Worm (Caenorhabditis elegans) whole organism, L4 larva: ENCODE results near the gene B0280.11.

ENCODE experiments used
- F26F4.8 ChIP-seq: fragments of 200-800 bp; sonication (Bioruptor generic); conservative IDR thresholded peaks from 2 replicates; pipeline ENCODE4 v1.3.6; 2022; ENCODE audit warnings: missing genetic modification characterization, missing compliant biosample characterization
- F49E8.2 ChIP-seq: sonication (generic microtip); optimal IDR thresholded peaks from 2 replicates; lab custom pipeline; 2016; ENCODE audit warnings: missing compliant biosample characterization, mild to moderate bottlenecking, missing genetic modification characterization, borderline replicate concordance
- T26A8.4 ChIP-seq: fragments of 200-800 bp; sonication (Bioruptor generic); IDR thresholded peaks from 2 replicates; pipeline ENCODE4 v1.3.6; 2022; ENCODE audit warnings: missing genetic modification characterization, missing compliant biosample characterization
- Y105C5A.15 ChIP-seq: fragments of 200-800 bp; sonication (Bioruptor generic); IDR thresholded peaks from 2 replicates; pipeline ENCODE4 v1.3.6; 2022; ENCODE audit warnings: missing genetic modification characterization, missing compliant biosample characterization
- aha-1 ChIP-seq: fragments of 150-350 bp; peaks from one replicate; lab custom pipeline; 2014; ENCODE audit warnings: missing biosample characterization, missing genetic modification characterization
- ama-1 ChIP-seq: fragments of 150-350 bp; optimal IDR thresholded peaks from 2 replicates; lab custom pipeline; 2014; ENCODE audit warnings: inconsistent platforms, mixed read lengths
- arid-1 ChIP-seq: fragments of 200-800 bp; sonication (Bioruptor generic); conservative IDR thresholded peaks from 2 replicates; pipeline ENCODE4 v1.3.6; 2022; ENCODE audit warnings: missing genetic modification reagents, missing genetic modification characterization, missing compliant biosample characterization
- ceh-20 ChIP-seq: fragments of 200-800 bp; sonication (Bioruptor generic); IDR thresholded peaks from 2 replicates; pipeline ENCODE4 v1.3.6; 2022; ENCODE audit warnings: missing genetic modification reagents, missing genetic modification characterization, missing compliant biosample characterization
- ceh-82 ChIP-seq: sonication (generic microtip); optimal IDR thresholded peaks from 2 replicates; lab custom pipeline; 2017; ENCODE audit warnings: missing biosample characterization, missing genetic modification characterization
- cey-2 ChIP-seq: sonication (generic microtip); optimal IDR thresholded peaks from 3 replicates; lab custom pipeline; 2017; ENCODE audit warnings: missing genetic modification characterization, mild to moderate bottlenecking, missing compliant biosample characterization, antibody characterized with exemption, borderline replicate concordance; ENCODE audit not compliant: insufficient read depth
- daf-16 ChIP-seq, 3 experiments: sonication (generic microtip); optimal IDR thresholded peaks; 2 replicates each; lab custom pipeline; 2016 to 2017; ENCODE audit warnings: missing genetic modification characterization in 3 of 3, missing genetic modification reagents in 3 of 3, mild to moderate bottlenecking in 2 of 3, missing compliant biosample characterization in 2 of 3, missing biosample characterization in 1 of 3, moderate library complexity in 1 of 3
- daf-19 ChIP-seq: fragments of 200-800 bp; sonication (Bioruptor generic); conservative IDR thresholded peaks from 2 replicates; pipeline ENCODE4 v1.3.6; 2022; ENCODE audit warnings: missing genetic modification characterization, missing compliant biosample characterization
- dmd-6 ChIP-seq: fragments of 200-800 bp; sonication (Bioruptor generic); IDR thresholded peaks from 2 replicates; pipeline ENCODE4 v1.3.6; 2022; ENCODE audit warnings: missing genetic modification reagents, missing genetic modification characterization, missing compliant biosample characterization
- dmd-8 ChIP-seq: fragments of 200-800 bp; sonication (Bioruptor generic); IDR thresholded peaks from 2 replicates; pipeline ENCODE4 v1.3.6; 2022; ENCODE audit warnings: missing genetic modification characterization, missing compliant biosample characterization
- dmd-9 ChIP-seq: fragments of 200-800 bp; sonication (Bioruptor generic); IDR thresholded peaks from 2 replicates; pipeline ENCODE4 v1.3.6; 2022; ENCODE audit warnings: missing genetic modification reagents, missing genetic modification characterization, missing compliant biosample characterization
- duxl-1 ChIP-seq: sonication (generic microtip); optimal IDR thresholded peaks from 2 replicates; lab custom pipeline; 2016; ENCODE audit warnings: mild to moderate bottlenecking, missing genetic modification characterization, moderate library complexity, missing compliant biosample characterization; ENCODE audit not compliant: poor library complexity
- dve-1 ChIP-seq: sonication (generic microtip); optimal IDR thresholded peaks from 2 replicates; lab custom pipeline; 2017; ENCODE audit warnings: antibody characterized with exemption, mild to moderate bottlenecking, missing genetic modification characterization, missing compliant biosample characterization; ENCODE audit not compliant: insufficient read depth
- gei-8 ChIP-seq: fragments of 200-800 bp; sonication (Bioruptor generic); optimal IDR thresholded peaks from 2 replicates; lab custom pipeline; 2018; ENCODE audit warnings: mild to moderate bottlenecking, missing genetic modification characterization, missing compliant biosample characterization
- hif-1 ChIP-seq, 2 experiments: sonication (generic microtip); optimal IDR thresholded peaks; 2 replicates each; lab custom pipeline; 2016 to 2017; ENCODE audit warnings: missing compliant biosample characterization in 2 of 2, missing genetic modification characterization in 2 of 2, missing genetic modification reagents in 2 of 2, missing genotype in 2 of 2, mild to moderate bottlenecking in 1 of 2
- hlh-11 ChIP-seq: fragments of 200-800 bp; sonication (Bioruptor generic); optimal IDR thresholded peaks from 2 replicates; lab custom pipeline; 2018; ENCODE audit warnings: mild to moderate bottlenecking, missing genetic modification characterization, missing compliant biosample characterization
- hlh-30 ChIP-seq: sonication (generic microtip); optimal IDR thresholded peaks from 2 replicates; lab custom pipeline; 2017; ENCODE audit warnings: antibody characterized with exemption, mild to moderate bottlenecking, missing genetic modification characterization, missing compliant biosample characterization; ENCODE audit not compliant: insufficient read depth
- lin-38 ChIP-seq: fragments of 200-800 bp; sonication (Bioruptor generic); IDR thresholded peaks from 2 replicates; pipeline ENCODE4 v1.3.6; 2022; ENCODE audit warnings: missing genetic modification reagents, missing genetic modification characterization, missing compliant biosample characterization
- lir-3 ChIP-seq: sonication (generic microtip); optimal IDR thresholded peaks from 2 replicates; lab custom pipeline; 2016; ENCODE audit warnings: mild to moderate bottlenecking, missing genetic modification characterization, missing compliant biosample characterization
- madf-5 ChIP-seq, 2 experiments: fragments of 200-800 bp; sonication (Bioruptor generic); IDR thresholded peaks; 2 replicates each; pipeline ENCODE4 v1.3.6; 2022; ENCODE audit warnings: missing compliant biosample characterization in 2 of 2, missing genetic modification characterization in 2 of 2
- mdl-1 ChIP-seq, 2 experiments: fragments of 150-350 bp in 1 of 2; sonication (generic microtip) in 1 of 2; optimal IDR thresholded peaks; 2 replicates each; lab custom pipeline; 2014 to 2017; ENCODE audit warnings: missing biosample characterization in 2 of 2, missing genetic modification characterization in 2 of 2
- mep-1 ChIP-seq: fragments of 150-350 bp; sonication (generic microtip); optimal IDR thresholded peaks from 3 replicates; lab custom pipeline; 2014; ENCODE audit warnings: missing biosample characterization, missing genetic modification characterization
- mes-2 ChIP-seq: sonication (generic microtip); optimal IDR thresholded peaks from 2 replicates; lab custom pipeline; 2016; ENCODE audit warnings: missing genotype, mild to moderate bottlenecking, missing genetic modification characterization, missing compliant biosample characterization; ENCODE audit not compliant: poor library complexity, severe bottlenecking
- mxl-2 ChIP-seq: fragments of 200-800 bp; sonication (Bioruptor generic); conservative IDR thresholded peaks from 2 replicates; pipeline ENCODE4 v1.3.6; 2022; ENCODE audit warnings: missing genetic modification reagents, missing genetic modification characterization, missing compliant biosample characterization
- mxl-3 ChIP-seq: fragments of 200-800 bp; sonication (Bioruptor generic); optimal IDR thresholded peaks from 2 replicates; lab custom pipeline; 2018; ENCODE audit warnings: mild to moderate bottlenecking, missing genetic modification characterization, missing compliant biosample characterization
- nhr-237 ChIP-seq: sonication (generic microtip); optimal IDR thresholded peaks from 2 replicates; lab custom pipeline; 2017; ENCODE audit warnings: missing biosample characterization, missing genetic modification characterization
- nhr-28 ChIP-seq: fragments of 150-350 bp; optimal IDR thresholded peaks from 2 replicates; lab custom pipeline; 2014; ENCODE audit warnings: missing biosample characterization, missing genetic modification characterization
- nhr-42 ChIP-seq: fragments of 200-800 bp; sonication (Bioruptor generic); IDR thresholded peaks from 2 replicates; pipeline ENCODE4 v1.3.6; 2022; ENCODE audit warnings: missing genetic modification characterization, missing compliant biosample characterization
- nhr-6 ChIP-seq: fragments of 150-350 bp; optimal IDR thresholded peaks from 2 replicates; lab custom pipeline; 2014; ENCODE audit warnings: missing biosample characterization, missing genetic modification characterization
- pha-4 ChIP-seq, 2 experiments: fragments of 150-350 bp in 1 of 2; fragments of 200-800 bp in 1 of 2; sonication (Bioruptor generic) in 1 of 2; IDR thresholded peaks in 1 of 2; optimal IDR thresholded peaks in 1 of 2; 2 replicates each; pipeline versions ENCODE4 v1.3.6 to Lab custom; 2014 to 2022; ENCODE audit warnings: missing genetic modification characterization in 2 of 2, missing genetic modification reagents in 2 of 2, missing biosample characterization in 1 of 2, missing compliant biosample characterization in 1 of 2
- rbr-2 ChIP-seq: sonication (generic microtip); optimal IDR thresholded peaks from 2 replicates; lab custom pipeline; 2016; ENCODE audit warnings: missing genotype, missing genetic modification characterization, missing compliant biosample characterization
- saeg-2 ChIP-seq: fragments of 200-800 bp; sonication (Bioruptor generic); IDR thresholded peaks from 2 replicates; pipeline ENCODE4 v1.3.6; 2022; ENCODE audit warnings: missing genetic modification reagents, missing genetic modification characterization, missing compliant biosample characterization
- set-16 ChIP-seq: fragments of 200-800 bp; sonication (Bioruptor generic); IDR thresholded peaks from 2 replicates; pipeline ENCODE4 v1.3.6; 2022; ENCODE audit warnings: missing genetic modification reagents, missing genetic modification characterization, missing compliant biosample characterization
- skn-1 ChIP-seq: fragments of 150-350 bp; optimal IDR thresholded peaks from 2 replicates; lab custom pipeline; 2014; ENCODE audit warnings: missing biosample characterization, missing genetic modification characterization
- snpc-1.2 ChIP-seq: fragments of 200-800 bp; sonication (Bioruptor generic); IDR thresholded peaks from 2 replicates; pipeline ENCODE4 v1.3.6; 2022; ENCODE audit warnings: missing genetic modification reagents, missing genetic modification characterization, missing compliant biosample characterization
- snpc-4 ChIP-seq: fragments of 150-350 bp; optimal IDR thresholded peaks from 2 replicates; lab custom pipeline; 2014; ENCODE audit warnings: missing biosample characterization, missing genetic modification characterization
- spr-3 ChIP-seq: fragments of 200-800 bp; sonication (Bioruptor generic); optimal IDR thresholded peaks from 2 replicates; lab custom pipeline; 2018; ENCODE audit warnings: mild to moderate bottlenecking, missing genetic modification characterization, missing compliant biosample characterization
- tag-97 ChIP-seq: fragments of 200-800 bp; sonication (Bioruptor generic); IDR thresholded peaks from 2 replicates; pipeline ENCODE4 v1.3.6; 2022; ENCODE audit warnings: missing genetic modification characterization, missing compliant biosample characterization
- unc-130 ChIP-seq: sonication (generic microtip); optimal IDR thresholded peaks from 2 replicates; lab custom pipeline; 2016; ENCODE audit warnings: missing genetic modification reagents, missing genetic modification characterization, missing compliant biosample characterization
- unc-39 ChIP-seq: sonication (generic microtip); optimal IDR thresholded peaks from 2 replicates; lab custom pipeline; 2017; ENCODE audit warnings: missing biosample characterization, missing genetic modification characterization
- unc-62 ChIP-seq, 3 experiments: fragments of 150-350 bp in 1 of 3; sonication (generic microtip); optimal IDR thresholded peaks in 2 of 3; peaks in 1 of 3; 1 replicate in 1 of 3; 2 replicates in 2 of 3; lab custom pipeline; 2014 to 2017; ENCODE audit warnings: missing biosample characterization in 3 of 3, missing genetic modification characterization in 3 of 3, missing genetic modification reagents in 3 of 3, missing genotype in 1 of 3
- zip-2 ChIP-seq: fragments of 150-350 bp; optimal IDR thresholded peaks from 2 replicates; lab custom pipeline; 2014; ENCODE audit warnings: missing biosample characterization, missing genetic modification characterization
- ztf-11 ChIP-seq: fragments of 150-350 bp; optimal IDR thresholded peaks from 2 replicates; lab custom pipeline; 2014; ENCODE audit warnings: missing biosample characterization, missing genetic modification characterization

B0280.11 gene

ce11 chrIII:7141285-7141715 is 3.2 kb upstream of the B0280.11 start (continued):
- TF ChIP-seq pha-4 (GFP tag; IDR thresholded peaks at IDR 0.05; lab: Robert Waterston, UW): peak; percentile 63; the same call in 1 of the 2 replicates
- TF ChIP-seq pha-4 (tag; optimal IDR thresholded peaks at IDR 0.05; lab: Kevin White, UChicago): no peak
- no peak for TF ChIP-seq cey-2 (tag; lab: Kevin White, UChicago)
- TF ChIP-seq spr-3 (GFP tag; lab: Kevin White, UChicago): peak; percentile 52
- TF ChIP-seq gei-8 (GFP tag; lab: Kevin White, UChicago): no peak
- peak; percentile 68 for TF ChIP-seq mxl-3 (GFP tag; lab: Kevin White, UChicago)
- TF ChIP-seq saeg-2 (GFP tag; lab: Robert Waterston, UW): no peak
- TF ChIP-seq zip-2: peak; percentile 42
- no peak for TF ChIP-seq tag-97
- TF ChIP-seq nhr-28 (tag; lab: Kevin White, UChicago): peak; percentile 57
- TF ChIP-seq rbr-2 (tag; lab: Kevin White, UChicago): peak; percentile 39
- TF ChIP-seq dmd-9 (GFP tag; lab: Robert Waterston, UW): no peak
- no peak for TF ChIP-seq ztf-11 (tag; lab: Kevin White, UChicago)
- TF ChIP-seq set-16 (GFP tag; lab: Robert Waterston, UW): no peak
- TF ChIP-seq ceh-20 (GFP tag; lab: Robert Waterston, UW): no peak
- TF ChIP-seq unc-62 (GFP tag; optimal IDR thresholded peaks at IDR 0.05 in 1 of 2; lab: Kevin White, UChicago): peak in 1 of 2 experiments; percentile 59
- no peak for TF ChIP-seq unc-62 (tag; optimal IDR thresholded peaks at IDR 0.05; lab: Kevin White, UChicago)
- no peak for TF ChIP-seq unc-39 (tag; lab: Kevin White, UChicago)
- TF ChIP-seq madf-5 (GFP tag; IDR thresholded peaks at IDR 0.05; lab: Robert Waterston, UW): no peak
- no peak for TF ChIP-seq mxl-2 (GFP tag; lab: Robert Waterston, UW)
- peak; percentile 91 for TF ChIP-seq T26A8.4 (GFP tag; lab: Robert Waterston, UW)
- peak; percentile 83 for TF ChIP-seq mep-1 (tag; lab: Kevin White, UChicago)
- TF ChIP-seq nhr-237 (tag; lab: Kevin White, UChicago): no peak
- TF ChIP-seq skn-1 (tag; lab: Kevin White, UChicago): no peak
- peak; percentile 68; the same call in 1 of the 2 replicates for TF ChIP-seq nhr-42 (GFP tag; lab: Robert Waterston, UW)
- TF ChIP-seq mes-2 (tag; lab: Kevin White, UChicago): peak; percentile 87
- TF ChIP-seq aha-1: peak; percentile 65
- no peak for TF ChIP-seq F26F4.8 (GFP tag; lab: Robert Waterston, UW)
- TF ChIP-seq daf-19 (GFP tag; lab: Robert Waterston, UW): no peak; the same call in 1 of the 2 replicates
- TF ChIP-seq lir-3: no peak
- peak; percentile 70 for TF ChIP-seq dmd-6 (GFP tag; lab: Robert Waterston, UW)
- 0 out of 2 replicates have a peak, but pooled peaks have one; percentile 59 for TF ChIP-seq Y105C5A.15
- peak; percentile 72 for TF ChIP-seq hlh-30 (tag; lab: Kevin White, UChicago)
- peak; percentile 70 for TF ChIP-seq arid-1
- TF ChIP-seq F49E8.2 (tag; lab: Kevin White, UChicago): peak; percentile 89

- no peak for TF ChIP-seq mdl-1 (tag; optimal IDR thresholded peaks at IDR 0.05; lab: Kevin White, UChicago)
- TF ChIP-seq dve-1: peak; percentile 28
- TF ChIP-seq unc-130: peak; percentile 35
- no peak for TF ChIP-seq nhr-6 (tag; lab: Kevin White, UChicago)
- 0 out of 2 replicates have a peak, but pooled peaks have one; percentile 34 for TF ChIP-seq daf-19 (GFP tag; lab: Robert Waterston, UW)
- TF ChIP-seq T26A8.4 (GFP tag; lab: Robert Waterston, UW): peak; percentile 88
- no peak for TF ChIP-seq ceh-82 (tag; lab: Kevin White, UChicago)
- TF ChIP-seq aha-1: peak; percentile 79
- peak; percentile 23 for TF ChIP-seq duxl-1 (tag; lab: Kevin White, UChicago)
- peak; percentile 50; the same call in 1 of the 2 replicates for TF ChIP-seq snpc-1.2 (GFP tag; lab: Robert Waterston, UW)
- TF ChIP-seq lin-38 (GFP tag; lab: Robert Waterston, UW): peak; percentile 56
- TF ChIP-seq mep-1 (tag; lab: Kevin White, UChicago): no peak
- no peak for TF ChIP-seq gei-8 (GFP tag; lab: Kevin White, UChicago)
- no peak for TF ChIP-seq set-16 (GFP tag; lab: Robert Waterston, UW)
- no peak for TF ChIP-seq daf-16 (GFP tag; optimal IDR thresholded peaks at IDR 0.05; lab: Kevin White, UChicago)
- peak; percentile 25 for TF ChIP-seq daf-16 (tag; optimal IDR thresholded peaks at IDR 0.05; lab: Kevin White, UChicago)
- TF ChIP-seq snpc-4 (tag; lab: Kevin White, UChicago): peak; percentile 82
- TF ChIP-seq hif-1 (tag; optimal IDR thresholded peaks at IDR 0.05; lab: Kevin White, UChicago): no peak
- TF ChIP-seq ama-1 (lab: Kevin White, UChicago): peak; percentile 69
- no peak for TF ChIP-seq mxl-3 (GFP tag; lab: Kevin White, UChicago)
- TF ChIP-seq hlh-11 (tag; lab: Kevin White, UChicago): peak; percentile 33
- peak; percentile 68; the same call in 1 of the 2 replicates for TF ChIP-seq dmd-8 (GFP tag; lab: Robert Waterston, UW)
Measured at ce11 chrIII:7140228-7140710, 2.2 kb upstream of the B0280.11 start.
